Fruit fly (Drosophila melanogaster) whole organism: ENCODE results near the gene Ddrgk1.

ENCODE experiments used
- CG8478 ChIP-seq: fragments of >200 bp; optimal IDR thresholded peaks from 2 replicates; lab custom pipeline; 2018; ENCODE audit warnings: inconsistent platforms
- Dll ChIP-seq: fragments of >200 bp; optimal IDR thresholded peaks from 2 replicates; lab custom pipeline; 2017
- EcR ChIP-seq, 2 experiments: fragments of >200 bp; optimal IDR thresholded peaks; 2 replicates each; lab custom pipeline; 2017; ENCODE audit warnings: missing biosample characterization in 2 of 2, missing genetic modification characterization in 2 of 2, missing genetic modification reagents in 2 of 2
- pan ChIP-seq: fragments of >200 bp; optimal IDR thresholded peaks from 2 replicates; lab custom pipeline; 2017
- psq ChIP-seq: fragments of >200 bp; optimal IDR thresholded peaks from 2 replicates; lab custom pipeline; 2017
- usp ChIP-seq: fragments of >200 bp; optimal IDR thresholded peaks from 2 replicates; lab custom pipeline; 2017; ENCODE audit warnings: missing biosample characterization, missing genetic modification characterization, mixed read lengths

Gene Ddrgk1

dm6 chr3R:21218733-21219165, 3.9 kb downstream of the Ddrgk1 start, which contains the start of the genes Smyd5 and Oga:
Gene Smyd5 (minus strand): TSS chr3R:21218791.
Gene Oga (plus strand): TSS chr3R:21219077.
- TF ChIP-seq usp (GFP tag; lab: Kevin White, UChicago): no peak
- no peak for TF ChIP-seq pan (lab: Kevin White, UChicago)
- no peak for TF ChIP-seq Dll (lab: Kevin White, UChicago)
- TF ChIP-seq psq: no peak
- TF ChIP-seq EcR (GFP tag; optimal IDR thresholded peaks at IDR 0.05; lab: Kevin White, UChicago): no peak

- TF ChIP-seq usp (GFP tag; lab: Kevin White, UChicago) (no peak), psq (no peak), Dll (lab: Kevin White, UChicago) (no peak), CG8478 (lab: Kevin White, UChicago) (no peak), pan (lab: Kevin White, UChicago) (no peak), EcR (GFP tag; optimal IDR thresholded peaks at IDR 0.05; lab: Kevin White, UChicago) (no peak)
These were observed 8.7 kb downstream of the Ddrgk1 start, which contains the start of the genes CG3337 and Nelf-A for dm6 chr3R:21223453-21224057. Gene CG3337 (minus strand): TSS chr3R:21223584. Gene Nelf-A (plus strand): TSS chr3R:21223704.

dm6 chr3R:21224230-21224629, 9.4 kb downstream of the Ddrgk1 start:
- TF ChIP-seq CG8478 (lab: Kevin White, UChicago) (no peak), EcR (GFP tag; optimal IDR thresholded peaks at IDR 0.05; lab: Kevin White, UChicago) (no peak)

dm6 chr3R:21237099-21237498, 22.2 kb downstream of the Ddrgk1 start, which contains the start of gene e:
Gene e (minus strand): TSS chr3R:21237177.
- no peak for TF ChIP-seq pan (lab: Kevin White, UChicago)
- no peak for TF ChIP-seq EcR (GFP tag; optimal IDR thresholded peaks at IDR 0.05; lab: Kevin White, UChicago)

dm6 chr3R:21241332-21241731, 26.5 kb downstream of the Ddrgk1 start:
- TF ChIP-seq EcR (GFP tag; optimal IDR thresholded peaks at IDR 0.05; lab: Kevin White, UChicago): no peak
- TF ChIP-seq psq: no peak
- TF ChIP-seq Dll (lab: Kevin White, UChicago): no peak
- no peak for TF ChIP-seq CG8478 (lab: Kevin White, UChicago)
- no peak for TF ChIP-seq usp (GFP tag; lab: Kevin White, UChicago)
- TF ChIP-seq pan (lab: Kevin White, UChicago): no peak

dm6 chr3R:21242318-21242717, 27.4 kb downstream of the Ddrgk1 start, which contains the start of gene CG5892:
Gene CG5892 (plus strand): TSS chr3R:21242618.
- TF ChIP-seq CG8478 (lab: Kevin White, UChicago): no peak
- no peak for TF ChIP-seq EcR (GFP tag; optimal IDR thresholded peaks at IDR 0.05; lab: Kevin White, UChicago)
- TF ChIP-seq usp (GFP tag; lab: Kevin White, UChicago): no peak
- no peak for TF ChIP-seq pan (lab: Kevin White, UChicago)
- TF ChIP-seq psq: no peak
- TF ChIP-seq Dll (lab: Kevin White, UChicago): no peak

- TF ChIP-seq CG8478 (lab: Kevin White, UChicago) (no peak), psq (no peak), usp (GFP tag; lab: Kevin White, UChicago) (no peak), Dll (lab: Kevin White, UChicago) (no peak), pan (lab: Kevin White, UChicago) (no peak), EcR (GFP tag; optimal IDR thresholded peaks at IDR 0.05; lab: Kevin White, UChicago) (no peak)
These were observed 31.0 kb downstream of the Ddrgk1 start for dm6 chr3R:21245846-21246245.

- TF ChIP-seq pan (lab: Kevin White, UChicago): no peak
These were observed 31.7 kb downstream of the Ddrgk1 start, which contains the start of gene ETHR for dm6 chr3R:21246492-21247061. Gene ETHR (plus strand): TSS chr3R:21247011.

dm6 chr3R:21252478-21252877, 37.6 kb downstream of the Ddrgk1 start:
- TF ChIP-seq pan (lab: Kevin White, UChicago): no peak
- no peak for TF ChIP-seq psq
- TF ChIP-seq Dll (lab: Kevin White, UChicago): no peak
- no peak for TF ChIP-seq CG8478 (lab: Kevin White, UChicago)
- no peak for TF ChIP-seq EcR (GFP tag; optimal IDR thresholded peaks at IDR 0.05; lab: Kevin White, UChicago)
- no peak for TF ChIP-seq usp (GFP tag; lab: Kevin White, UChicago)

- no peak for TF ChIP-seq psq
- no peak for TF ChIP-seq pan (lab: Kevin White, UChicago)
These were observed 39.4 kb downstream of the Ddrgk1 start for dm6 chr3R:21254296-21254695.

dm6 chr3R:21260795-21261194, 45.9 kb downstream of the Ddrgk1 start:
- TF ChIP-seq EcR (GFP tag; optimal IDR thresholded peaks at IDR 0.05; lab: Kevin White, UChicago) (no peak), CG8478 (lab: Kevin White, UChicago) (no peak), Dll (lab: Kevin White, UChicago) (no peak), usp (GFP tag; lab: Kevin White, UChicago) (no peak), psq (no peak), pan (lab: Kevin White, UChicago) (no peak)

- no peak for TF ChIP-seq psq
- no peak for TF ChIP-seq pan (lab: Kevin White, UChicago)
- no peak for TF ChIP-seq CG8478 (lab: Kevin White, UChicago)
- TF ChIP-seq EcR (GFP tag; optimal IDR thresholded peaks at IDR 0.05; lab: Kevin White, UChicago): no peak
- no peak for TF ChIP-seq usp (GFP tag; lab: Kevin White, UChicago)
- no peak for TF ChIP-seq Dll (lab: Kevin White, UChicago)
These were observed 48.3 kb downstream of the Ddrgk1 start for dm6 chr3R:21263177-21263576.
